Worm (Caenorhabditis elegans): ENCODE results near the gene try-5.

ce11 chrV:9376417-9376816 is 29.6 kb downstream of the try-5 start, which contains the start of gene E02C12.19:
- TF ChIP-seq lsy-2 (tag; optimal IDR thresholded peaks at IDR 0.05) (no peak), snpc-4 (tag; optimal IDR thresholded peaks at IDR 0.05) (no peak)

All from whole organism, L1 larva.